Worm (Caenorhabditis elegans) whole organism, late embryonic: ENCODE measurements around the gene F13H8.11.

Source experiments
- C08G9.2 ChIP-seq: sonication (generic microtip); optimal IDR thresholded peaks from 2 replicates; lab custom pipeline; 2016; ENCODE audit warnings: mild to moderate bottlenecking, missing genetic modification characterization, moderate library complexity, missing compliant biosample characterization
- C38D4.7 ChIP-seq: fragments of 200-800 bp; sonication (Bioruptor generic); optimal IDR thresholded peaks from 2 replicates; lab custom pipeline; 2018; ENCODE audit warnings: mild to moderate bottlenecking, missing genetic modification characterization, moderate library complexity, missing compliant biosample characterization
- F13H6.1 ChIP-seq: sonication (generic microtip); optimal IDR thresholded peaks from 2 replicates; lab custom pipeline; 2016; ENCODE audit warnings: missing genetic modification characterization, missing compliant biosample characterization
- K02D7.2 ChIP-seq: sonication (generic microtip); optimal IDR thresholded peaks from 2 replicates; lab custom pipeline; 2017; ENCODE audit warnings: mild to moderate bottlenecking, missing genetic modification characterization, missing compliant biosample characterization
- T23F11.4 ChIP-seq: fragments of 200-800 bp; sonication (Bioruptor generic); optimal IDR thresholded peaks from 2 replicates; lab custom pipeline; 2018; ENCODE audit warnings: mild to moderate bottlenecking, missing genetic modification characterization, missing compliant biosample characterization
- Y22D7AL.16 ChIP-seq: sonication (generic microtip); optimal IDR thresholded peaks from 2 replicates; lab custom pipeline; 2016; ENCODE audit warnings: missing genetic modification characterization, missing compliant biosample characterization
- ahr-1 ChIP-seq: sonication (generic microtip); optimal IDR thresholded peaks from 2 replicates; lab custom pipeline; 2016; ENCODE audit warnings: missing genetic modification characterization, missing compliant biosample characterization
- ama-1 ChIP-seq: fragments of 150-350 bp; optimal IDR thresholded peaks from 2 replicates; lab custom pipeline; 2014
- ceh-14 ChIP-seq: sonication (generic microtip); optimal IDR thresholded peaks from 2 replicates; lab custom pipeline; 2016; ENCODE audit warnings: missing genotype, missing genetic modification characterization, missing compliant biosample characterization
- ceh-24 ChIP-seq: sonication (generic microtip); optimal IDR thresholded peaks from 2 replicates; lab custom pipeline; 2016; ENCODE audit warnings: mild to moderate bottlenecking, missing genetic modification characterization, missing compliant biosample characterization
- ceh-30 ChIP-seq: fragments of 150-350 bp; optimal IDR thresholded peaks from 2 replicates; lab custom pipeline; 2014; ENCODE audit warnings: missing biosample characterization, missing genetic modification characterization
- ceh-31 ChIP-seq: sonication (generic microtip); optimal IDR thresholded peaks from 2 replicates; lab custom pipeline; 2016; ENCODE audit warnings: missing genetic modification characterization, missing compliant biosample characterization
- ceh-34 ChIP-seq: sonication (generic microtip); optimal IDR thresholded peaks from 2 replicates; lab custom pipeline; 2016; ENCODE audit warnings: mild to moderate bottlenecking, missing genetic modification characterization, missing compliant biosample characterization
- ceh-6 ChIP-seq: fragments of 200-800 bp; sonication (Bioruptor generic); optimal IDR thresholded peaks from 2 replicates; lab custom pipeline; 2018; ENCODE audit warnings: mild to moderate bottlenecking, missing genetic modification characterization, missing compliant biosample characterization
- dmd-4 ChIP-seq: sonication (generic microtip); optimal IDR thresholded peaks from 2 replicates; lab custom pipeline; 2016; ENCODE audit warnings: borderline replicate concordance, missing genetic modification characterization, missing compliant biosample characterization
- dve-1 ChIP-seq: sonication (generic microtip); optimal IDR thresholded peaks from 2 replicates; lab custom pipeline; 2017; ENCODE audit warnings: antibody characterized with exemption, mild to moderate bottlenecking, missing genetic modification characterization, missing compliant biosample characterization
- elt-4 ChIP-seq: sonication (generic microtip); optimal IDR thresholded peaks from 2 replicates; lab custom pipeline; 2016; ENCODE audit warnings: missing genetic modification characterization, missing compliant biosample characterization
- ets-4 ChIP-seq: sonication (generic microtip); optimal IDR thresholded peaks from 2 replicates; lab custom pipeline; 2016; ENCODE audit warnings: missing genetic modification characterization, missing compliant biosample characterization
- fax-1 ChIP-seq: sonication (generic microtip); optimal IDR thresholded peaks from 2 replicates; lab custom pipeline; 2016; ENCODE audit warnings: missing genotype, missing genetic modification characterization, missing compliant biosample characterization
- fkh-10 ChIP-seq: fragments of 150-350 bp; optimal IDR thresholded peaks from 2 replicates; lab custom pipeline; 2014; ENCODE audit warnings: missing biosample characterization, missing genetic modification reagents, missing genetic modification characterization
- gmeb-2 ChIP-seq: sonication (generic microtip); optimal IDR thresholded peaks from 2 replicates; lab custom pipeline; 2016; ENCODE audit warnings: missing genetic modification characterization, inconsistent platforms, missing compliant biosample characterization
- hlh-30 ChIP-seq: sonication (generic microtip); optimal IDR thresholded peaks from 2 replicates; lab custom pipeline; 2017; ENCODE audit warnings: antibody characterized with exemption, missing genetic modification characterization, missing compliant biosample characterization; ENCODE audit not compliant: insufficient read depth
- hlh-6 ChIP-seq: sonication (generic microtip); optimal IDR thresholded peaks from 2 replicates; lab custom pipeline; 2016; ENCODE audit warnings: missing genotype, missing genetic modification characterization, missing compliant biosample characterization
- hlh-8 ChIP-seq: sonication (generic microtip); optimal IDR thresholded peaks from 2 replicates; lab custom pipeline; 2016; ENCODE audit warnings: missing genotype, missing genetic modification characterization, missing compliant biosample characterization
- lim-6 ChIP-seq: sonication (generic microtip); optimal IDR thresholded peaks from 2 replicates; lab custom pipeline; 2016; ENCODE audit warnings: missing genetic modification characterization, missing compliant biosample characterization
- madf-2 ChIP-seq: sonication (generic microtip); optimal IDR thresholded peaks from 2 replicates; lab custom pipeline; 2017; ENCODE audit warnings: missing genetic modification characterization, missing compliant biosample characterization
- nhr-232 ChIP-seq: sonication (generic microtip); optimal IDR thresholded peaks from 2 replicates; lab custom pipeline; 2016; ENCODE audit warnings: missing genetic modification characterization, missing compliant biosample characterization
- npax-4 ChIP-seq: sonication (generic microtip); optimal IDR thresholded peaks from 2 replicates; lab custom pipeline; 2016; ENCODE audit warnings: missing genetic modification characterization, missing compliant biosample characterization
- odd-2 ChIP-seq: sonication (generic microtip); optimal IDR thresholded peaks from 2 replicates; lab custom pipeline; 2017; ENCODE audit warnings: antibody characterized with exemption, mild to moderate bottlenecking, missing genetic modification characterization, missing compliant biosample characterization
- pax-1 ChIP-seq: fragments of 150-350 bp; optimal IDR thresholded peaks from 2 replicates; lab custom pipeline; 2014; ENCODE audit warnings: missing biosample characterization, missing genetic modification characterization
- ref-2 ChIP-seq: sonication (generic microtip); optimal IDR thresholded peaks from 2 replicates; lab custom pipeline; 2016; ENCODE audit warnings: missing genetic modification characterization, missing compliant biosample characterization
- sdc-2 ChIP-seq: sonication (generic microtip); optimal IDR thresholded peaks from 2 replicates; lab custom pipeline; 2016; ENCODE audit warnings: missing genotype, missing genetic modification characterization, missing compliant biosample characterization
- sox-4 ChIP-seq: sonication (generic microtip); optimal IDR thresholded peaks from 2 replicates; lab custom pipeline; 2017; ENCODE audit warnings: mild to moderate bottlenecking, missing genetic modification characterization, inconsistent platforms, missing compliant biosample characterization
- syd-9 ChIP-seq: sonication (generic microtip); optimal IDR thresholded peaks from 2 replicates; lab custom pipeline; 2016; ENCODE audit warnings: mild to moderate bottlenecking, missing genetic modification characterization, moderate library complexity, missing compliant biosample characterization
- tbx-2 ChIP-seq: sonication (generic microtip); optimal IDR thresholded peaks from 2 replicates; lab custom pipeline; 2016; ENCODE audit warnings: missing genetic modification characterization, missing compliant biosample characterization
- tbx-7 ChIP-seq: sonication (generic microtip); optimal IDR thresholded peaks from 2 replicates; lab custom pipeline; 2016; ENCODE audit warnings: missing genotype, missing genetic modification characterization, missing compliant biosample characterization
- unc-3 ChIP-seq, 2 experiments: fragments of 200-800 bp in 1 of 2; sonication (Bioruptor generic) in 1 of 2; sonication (generic microtip) in 1 of 2; conservative IDR thresholded peaks in 1 of 2; optimal IDR thresholded peaks in 1 of 2; 2 replicates each; pipeline versions ENCODE4 v1.3.6 to Lab custom; 2016 to 2022; ENCODE audit warnings: missing compliant biosample characterization in 2 of 2, missing genetic modification characterization in 2 of 2, missing genetic modification reagents in 1 of 2
- unc-55 ChIP-seq: sonication (generic microtip); optimal IDR thresholded peaks from 2 replicates; lab custom pipeline; 2017; ENCODE audit warnings: missing biosample characterization, missing genetic modification reagents, missing genetic modification characterization

The F13H8.11 gene

ce11 chrII:6262222-6262621, 2.4 kb upstream of the F13H8.11 start, which contains the start of gene F13H8.12:
TSS of gene F13H8.12 (plus strand) at chrII:6262522.
- TF ChIP-seq ceh-31 (tag; lab: Kevin White, UChicago), result no peak
- TF ChIP-seq tbx-7 (tag; lab: Kevin White, UChicago), result no peak
- no peak for TF ChIP-seq lim-6 (tag; lab: Kevin White, UChicago)
- TF ChIP-seq elt-4, result no peak
- TF ChIP-seq F13H6.1 (tag; lab: Kevin White, UChicago), result no peak
- TF ChIP-seq hlh-6 (tag; lab: Kevin White, UChicago), result no peak
- no peak for TF ChIP-seq T23F11.4 (GFP tag; lab: Kevin White, UChicago)
- TF ChIP-seq Y22D7AL.16 (tag; lab: Kevin White, UChicago), result no peak
- no peak for TF ChIP-seq C08G9.2 (tag; lab: Kevin White, UChicago)
- TF ChIP-seq fax-1 (tag; lab: Kevin White, UChicago), result no peak
- TF ChIP-seq sdc-2, result no peak
- no peak for TF ChIP-seq ama-1 (lab: Kevin White, UChicago)
- no peak for TF ChIP-seq syd-9 (tag; lab: Kevin White, UChicago)
- TF ChIP-seq ets-4 (tag; lab: Kevin White, UChicago), result no peak
- TF ChIP-seq madf-2 (tag; lab: Kevin White, UChicago), result no peak
- no peak for TF ChIP-seq unc-3 (GFP tag; conservative IDR thresholded peaks at IDR 0.05; lab: Robert Waterston, UW)
- TF ChIP-seq unc-3 (tag; optimal IDR thresholded peaks at IDR 0.05; lab: Kevin White, UChicago), result no peak
- TF ChIP-seq ceh-30, result no peak
- no peak for TF ChIP-seq dmd-4 (tag; lab: Kevin White, UChicago)
- no peak for TF ChIP-seq hlh-30

DNA sequence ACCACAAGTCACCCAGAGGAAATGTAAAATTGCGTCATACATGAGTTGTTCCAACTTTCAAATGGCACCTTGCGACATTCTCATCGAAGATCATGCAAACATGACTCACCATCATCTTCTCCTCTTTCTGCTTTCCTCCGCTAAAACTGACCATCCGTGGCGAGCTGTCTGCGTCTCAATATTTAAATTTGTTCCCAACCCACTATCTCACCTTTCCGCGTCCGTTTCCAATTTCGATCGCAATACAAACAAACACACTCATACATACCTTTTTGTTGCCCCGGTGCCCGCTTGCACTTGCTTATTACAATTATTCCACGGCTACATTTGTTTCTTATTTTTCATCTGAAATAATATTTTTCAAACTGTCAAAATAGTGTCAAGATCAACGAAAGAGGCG, 863 bp upstream of the F13H8.11 start, which contains the start of gene nmgp-1:
TSS of gene nmgp-1 (plus strand) at position 174 of the 400 bp plus-strand sequence.
- peak; percentile 54 for TF ChIP-seq ceh-34 (tag; lab: Kevin White, UChicago)
- no peak for TF ChIP-seq tbx-2 (tag; lab: Kevin White, UChicago)

ce11 chrII:6257220-6257877, 2.5 kb downstream of the F13H8.11 start:
- TF ChIP-seq sox-4 (no peak), dve-1 (tag; lab: Kevin White, UChicago) (no peak), ref-2 (tag; lab: Kevin White, UChicago) (no peak), npax-4 (tag; lab: Kevin White, UChicago) (no peak), lim-6 (tag; lab: Kevin White, UChicago) (no peak), fkh-10 (GFP tag; lab: Kevin White, UChicago) (no peak), ceh-14 (tag; lab: Kevin White, UChicago) (no peak), ama-1 (lab: Kevin White, UChicago) (no peak), dmd-4 (tag; lab: Kevin White, UChicago) (no peak), ceh-6 (no peak)
- TF ChIP-seq, all 69 proteins: peak for 0

- TF ChIP-seq ahr-1 (tag; lab: Kevin White, UChicago) (no peak), gmeb-2 (tag; lab: Kevin White, UChicago) (no peak), syd-9 (tag; lab: Kevin White, UChicago) (no peak), elt-4 (no peak), K02D7.2 (tag; lab: Kevin White, UChicago) (no peak), ceh-24 (no peak), ceh-14 (tag; lab: Kevin White, UChicago) (no peak), odd-2 (tag; lab: Kevin White, UChicago) (no peak), hlh-8 (tag; lab: Kevin White, UChicago) (no peak), C38D4.7 (GFP tag; lab: Kevin White, UChicago) (no peak), F13H6.1 (tag; lab: Kevin White, UChicago) (no peak), madf-2 (tag; lab: Kevin White, UChicago) (no peak), tbx-7 (tag; lab: Kevin White, UChicago) (no peak), nhr-232 (tag; lab: Kevin White, UChicago) (no peak), unc-55 (no peak), hlh-6 (tag; lab: Kevin White, UChicago) (no peak), ceh-6 (no peak), pax-1 (tag; lab: Kevin White, UChicago) (no peak)
Observed at ce11 chrII:6256024-6256423, 3.8 kb downstream of the F13H8.11 start, which contains the start of gene F13H8.5. TSS of gene F13H8.5 (minus strand) at chrII:6256124.
